Worm (Caenorhabditis elegans) whole organism, late embryonic: ENCODE results near the gene spsb-2.

Experiments used
- C08G9.2 ChIP-seq: sonication (generic microtip); optimal IDR thresholded peaks from 2 replicates; lab custom pipeline; 2016; ENCODE audit warnings: mild to moderate bottlenecking, missing genetic modification characterization, moderate library complexity, missing compliant biosample characterization
- ahr-1 ChIP-seq: sonication (generic microtip); optimal IDR thresholded peaks from 2 replicates; lab custom pipeline; 2016; ENCODE audit warnings: missing genetic modification characterization, missing compliant biosample characterization
- ama-1 ChIP-seq: fragments of 150-350 bp; optimal IDR thresholded peaks from 2 replicates; lab custom pipeline; 2014
- elt-2 ChIP-seq: sonication (generic microtip); optimal IDR thresholded peaks from 2 replicates; lab custom pipeline; 2016; ENCODE audit warnings: missing genetic modification reagents, missing genetic modification characterization, missing compliant biosample characterization
- ets-4 ChIP-seq: sonication (generic microtip); optimal IDR thresholded peaks from 2 replicates; lab custom pipeline; 2016; ENCODE audit warnings: missing genetic modification characterization, missing compliant biosample characterization
- fax-1 ChIP-seq: sonication (generic microtip); optimal IDR thresholded peaks from 2 replicates; lab custom pipeline; 2016; ENCODE audit warnings: missing genotype, missing genetic modification characterization, missing compliant biosample characterization
- hlh-13 ChIP-seq: fragments of 200-800 bp; sonication (Bioruptor generic); optimal IDR thresholded peaks from 2 replicates; lab custom pipeline; 2018; ENCODE audit warnings: mild to moderate bottlenecking, missing genetic modification characterization, missing compliant biosample characterization
- nfya-1 ChIP-seq: sonication (generic microtip); optimal IDR thresholded peaks from 2 replicates; lab custom pipeline; 2017; ENCODE audit warnings: missing genetic modification characterization, mild to moderate bottlenecking, missing compliant biosample characterization, antibody characterized with exemption, moderate library complexity
- nhr-232 ChIP-seq: sonication (generic microtip); optimal IDR thresholded peaks from 2 replicates; lab custom pipeline; 2016; ENCODE audit warnings: missing genetic modification characterization, missing compliant biosample characterization
- pqm-1 ChIP-seq: sonication (generic microtip); optimal IDR thresholded peaks from 2 replicates; lab custom pipeline; 2016; ENCODE audit warnings: missing genetic modification characterization, missing compliant biosample characterization
- ttx-3 ChIP-seq: sonication (generic microtip); optimal IDR thresholded peaks from 2 replicates; lab custom pipeline; 2016; ENCODE audit warnings: missing genetic modification reagents, missing genetic modification characterization, missing compliant biosample characterization

DNA sequence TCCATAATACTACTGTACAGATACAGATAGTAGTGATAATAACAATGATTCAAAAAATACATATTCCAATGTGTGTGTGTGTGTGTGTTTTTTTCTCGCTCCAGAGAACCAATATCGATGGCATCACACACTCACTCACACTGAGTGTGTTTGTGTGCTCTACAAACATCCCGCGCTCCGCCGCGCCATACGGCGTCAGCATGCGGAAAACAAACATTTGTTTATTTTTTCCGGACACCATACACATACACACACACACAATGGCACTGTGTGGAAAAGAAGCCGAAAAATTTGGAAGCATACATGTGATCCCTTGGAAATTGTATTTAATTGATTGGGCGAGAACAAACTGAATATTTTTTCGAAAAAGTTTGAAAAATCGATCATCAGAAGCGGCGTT is 11.1 kb upstream of the spsb-2 start:
- TF ChIP-seq pqm-1: no peak
- no peak for TF ChIP-seq nfya-1 (tag; lab: Kevin White, UChicago)
- TF ChIP-seq elt-2 (tag; lab: Kevin White, UChicago): no peak
- no peak for TF ChIP-seq ttx-3 (tag; lab: Kevin White, UChicago)
- no peak for TF ChIP-seq hlh-13 (GFP tag; lab: Kevin White, UChicago)
- TF ChIP-seq ama-1 (lab: Kevin White, UChicago): no peak
- no peak for TF ChIP-seq C08G9.2 (tag; lab: Kevin White, UChicago)
- no peak for TF ChIP-seq nhr-232 (tag; lab: Kevin White, UChicago)
- TF ChIP-seq fax-1 (tag; lab: Kevin White, UChicago): no peak
- no peak for TF ChIP-seq ets-4 (tag; lab: Kevin White, UChicago)
- no peak for TF ChIP-seq ahr-1 (tag; lab: Kevin White, UChicago)
